Worm (Caenorhabditis elegans) whole organism, young adult: Measurements from ENCODE around the gene otub-3.
A peak's percentile ranks its signal among the peaks of the same experiment; 100 is the strongest.

Experiments
- B0019.2 ChIP-seq: fragments of 200-800 bp; sonication (Bioruptor generic); conservative IDR thresholded peaks from 2 replicates; pipeline ENCODE4 v1.3.6; 2022; ENCODE audit warnings: missing genetic modification reagents, missing genetic modification characterization, missing compliant biosample characterization
- B0261.1 ChIP-seq: sonication (generic microtip); optimal IDR thresholded peaks from 2 replicates; lab custom pipeline; 2016; ENCODE audit warnings: mild to moderate bottlenecking, missing genetic modification characterization, moderate library complexity, missing compliant biosample characterization
- B0336.3 ChIP-seq: fragments of 200-800 bp; sonication (Bioruptor generic); IDR thresholded peaks from 2 replicates; pipeline ENCODE4 v1.3.6; 2022; ENCODE audit warnings: missing genetic modification characterization, missing compliant biosample characterization
- D2030.7 ChIP-seq: fragments of 200-800 bp; sonication (Bioruptor generic); IDR thresholded peaks from 2 replicates; pipeline ENCODE4 v1.3.6; 2022; ENCODE audit warnings: missing genetic modification reagents, missing genetic modification characterization, missing compliant biosample characterization
- F10E7.11 ChIP-seq: sonication (generic microtip); optimal IDR thresholded peaks from 2 replicates; lab custom pipeline; 2017; ENCODE audit warnings: mild to moderate bottlenecking, missing genetic modification characterization, moderate library complexity, missing compliant biosample characterization
- F33H1.4 ChIP-seq: fragments of 200-800 bp; sonication (Bioruptor generic); IDR thresholded peaks from 2 replicates; pipeline ENCODE4 v1.3.6; 2022; ENCODE audit warnings: missing genetic modification reagents, missing genetic modification characterization, missing compliant biosample characterization
- F49E8.2 ChIP-seq: sonication (generic microtip); optimal IDR thresholded peaks from 3 replicates; lab custom pipeline; 2017; ENCODE audit warnings: missing genetic modification characterization, mild to moderate bottlenecking, missing compliant biosample characterization, antibody characterized with exemption, moderate library complexity; ENCODE audit not compliant: insufficient read depth
- F57C9.4 ChIP-seq: sonication (generic microtip); optimal IDR thresholded peaks from 2 replicates; lab custom pipeline; 2017; ENCODE audit warnings: mild to moderate bottlenecking, missing genetic modification characterization, missing compliant biosample characterization
- K11D2.4 ChIP-seq: fragments of 200-800 bp; sonication (Bioruptor generic); IDR thresholded peaks from 2 replicates; pipeline ENCODE4 v1.3.6; 2022; ENCODE audit warnings: missing genetic modification reagents, missing genetic modification characterization, missing compliant biosample characterization
- T26A5.8 ChIP-seq: sonication (generic microtip); optimal IDR thresholded peaks from 2 replicates; lab custom pipeline; 2016; ENCODE audit warnings: missing genetic modification characterization, missing compliant biosample characterization
- Y67H2A.10 ChIP-seq: fragments of 200-800 bp; sonication (Bioruptor generic); conservative IDR thresholded peaks from 2 replicates; pipeline ENCODE4 v1.3.6; 2022; ENCODE audit warnings: missing genetic modification reagents, missing genetic modification characterization, missing compliant biosample characterization
- attf-3 ChIP-seq: fragments of 200-800 bp; sonication (Bioruptor generic); conservative IDR thresholded peaks from 2 replicates; pipeline ENCODE4 v1.3.6; 2022; ENCODE audit warnings: missing genetic modification reagents, missing genetic modification characterization, missing compliant biosample characterization
- ccch-3 ChIP-seq: fragments of 200-800 bp; sonication (Bioruptor generic); optimal IDR thresholded peaks from 2 replicates; lab custom pipeline; 2018; ENCODE audit warnings: mild to moderate bottlenecking, missing genetic modification characterization, missing compliant biosample characterization
- cebp-1 ChIP-seq, 2 experiments: fragments of 200-800 bp in 1 of 2; sonication (Bioruptor generic) in 1 of 2; sonication (generic microtip) in 1 of 2; IDR thresholded peaks in 1 of 2; optimal IDR thresholded peaks in 1 of 2; 2 replicates each; pipeline versions ENCODE4 v1.3.6 to Lab custom; 2017 to 2022; ENCODE audit warnings: missing compliant biosample characterization in 2 of 2, missing genetic modification characterization in 2 of 2, mild to moderate bottlenecking in 1 of 2, missing genetic modification reagents in 1 of 2, moderate library complexity in 1 of 2
- cebp-2 ChIP-seq: fragments of 200-800 bp; sonication (Bioruptor generic); IDR thresholded peaks from 2 replicates; pipeline ENCODE4 v1.3.6; 2022; ENCODE audit warnings: missing genetic modification characterization, missing compliant biosample characterization
- ceh-100 ChIP-seq: fragments of 200-800 bp; sonication (Bioruptor generic); IDR thresholded peaks from 2 replicates; pipeline ENCODE4 v1.3.6; 2022; ENCODE audit warnings: missing genetic modification reagents, missing genetic modification characterization, missing compliant biosample characterization
- die-1 ChIP-seq: sonication (generic microtip); optimal IDR thresholded peaks from 2 replicates; lab custom pipeline; 2016; ENCODE audit warnings: missing genotype, mild to moderate bottlenecking, missing genetic modification characterization, missing compliant biosample characterization
- dpl-1 ChIP-seq: fragments of 150-350 bp; optimal IDR thresholded peaks from 2 replicates; lab custom pipeline; 2014; ENCODE audit warnings: missing biosample characterization, missing genetic modification reagents, missing genetic modification characterization
- efl-1 ChIP-seq: fragments of 150-350 bp; optimal IDR thresholded peaks from 2 replicates; lab custom pipeline; 2014; ENCODE audit warnings: missing biosample characterization, missing genetic modification reagents, missing genetic modification characterization
- egl-44 ChIP-seq: fragments of 200-800 bp; sonication (Bioruptor generic); IDR thresholded peaks from 2 replicates; pipeline ENCODE4 v1.3.6; 2022; ENCODE audit warnings: missing genetic modification reagents, missing genetic modification characterization, missing compliant biosample characterization
- ets-4 ChIP-seq: fragments of 200-800 bp; sonication (Bioruptor generic); optimal IDR thresholded peaks from 2 replicates; lab custom pipeline; 2018; ENCODE audit warnings: mild to moderate bottlenecking, missing genetic modification characterization, missing compliant biosample characterization
- let-526 ChIP-seq: fragments of 200-800 bp; sonication (Bioruptor generic); IDR thresholded peaks from 2 replicates; pipeline ENCODE4 v1.3.6; 2022; ENCODE audit warnings: missing genetic modification reagents, missing genetic modification characterization, missing compliant biosample characterization
- lin-35 ChIP-seq, 3 experiments: fragments of 150-350 bp in 2 of 3; sonication (generic microtip) in 1 of 3; optimal IDR thresholded peaks; 2 replicates each; lab custom pipeline; 2014 to 2018; ENCODE audit warnings: missing biosample characterization in 3 of 3, missing genetic modification characterization in 3 of 3, missing genetic modification reagents in 3 of 3
- lsl-1 ChIP-seq: fragments of 200-800 bp; sonication (Bioruptor generic); optimal IDR thresholded peaks from 2 replicates; lab custom pipeline; 2018; ENCODE audit warnings: mild to moderate bottlenecking, missing genetic modification characterization, moderate library complexity, missing compliant biosample characterization
- madf-10 ChIP-seq: sonication (generic microtip); optimal IDR thresholded peaks from 2 replicates; lab custom pipeline; 2016; ENCODE audit warnings: mild to moderate bottlenecking, missing genetic modification characterization, missing compliant biosample characterization
- madf-6 ChIP-seq: fragments of 200-800 bp; sonication (Bioruptor generic); IDR thresholded peaks from 2 replicates; pipeline ENCODE4 v1.3.6; 2022; ENCODE audit warnings: missing genetic modification reagents, missing genetic modification characterization, missing compliant biosample characterization
- madf-8 ChIP-seq: fragments of 200-800 bp; sonication (Bioruptor generic); conservative IDR thresholded peaks from 2 replicates; pipeline ENCODE4 v1.3.6; 2022; ENCODE audit warnings: missing genetic modification reagents, missing genetic modification characterization, missing compliant biosample characterization
- mes-4 ChIP-seq: sonication (generic microtip); optimal IDR thresholded peaks from 2 replicates; lab custom pipeline; 2016; ENCODE audit warnings: missing genotype, missing genetic modification characterization, missing compliant biosample characterization
- nfyb-1 ChIP-seq: fragments of 200-800 bp; sonication (Bioruptor generic); IDR thresholded peaks from 2 replicates; pipeline ENCODE4 v1.3.6; 2022; ENCODE audit warnings: missing genetic modification reagents, missing genetic modification characterization, missing compliant biosample characterization
- nhr-27 ChIP-seq: fragments of 200-800 bp; sonication (Bioruptor generic); optimal IDR thresholded peaks from 2 replicates; lab custom pipeline; 2018; ENCODE audit warnings: mild to moderate bottlenecking, missing genetic modification characterization, moderate library complexity, missing compliant biosample characterization
- nhr-80 ChIP-seq: sonication (generic microtip); optimal IDR thresholded peaks from 2 replicates; lab custom pipeline; 2016; ENCODE audit warnings: missing genetic modification characterization, missing compliant biosample characterization
- pha-4 ChIP-seq: fragments of 150-350 bp; sonication (generic microtip); optimal IDR thresholded peaks from 2 replicates; lab custom pipeline; 2014; ENCODE audit warnings: missing biosample characterization, missing genetic modification reagents, missing genetic modification characterization
- snpc-4 ChIP-seq, 5 experiments: fragments of 150-350 bp in 1 of 5; sonication (generic microtip) in 4 of 5; optimal IDR thresholded peaks; 2 replicates each; lab custom pipeline; 2014 to 2018; ENCODE audit warnings: missing genetic modification characterization in 5 of 5, missing biosample characterization in 3 of 5, antibody characterized with exemption in 2 of 5, mild to moderate bottlenecking in 2 of 5, missing compliant biosample characterization in 2 of 5, missing genotype in 2 of 5, moderate library complexity in 2 of 5, missing genetic modification reagents in 1 of 5
- tbx-9 ChIP-seq: sonication (generic microtip); optimal IDR thresholded peaks from 2 replicates; lab custom pipeline; 2016; ENCODE audit warnings: borderline replicate concordance, missing genetic modification characterization, inconsistent platforms, missing compliant biosample characterization
- unc-62 ChIP-seq: fragments of 150-350 bp; optimal IDR thresholded peaks from 2 replicates; lab custom pipeline; 2014; ENCODE audit warnings: missing biosample characterization, missing genetic modification reagents, missing genetic modification characterization
- xnd-1 ChIP-seq: sonication (generic microtip); optimal IDR thresholded peaks from 2 replicates; lab custom pipeline; 2016; ENCODE audit warnings: missing genotype, missing genetic modification reagents, missing genetic modification characterization, missing compliant biosample characterization
- ztf-22 ChIP-seq: fragments of 200-800 bp; sonication (Bioruptor generic); optimal IDR thresholded peaks from 2 replicates; lab custom pipeline; 2018; ENCODE audit warnings: mild to moderate bottlenecking, missing genetic modification characterization, moderate library complexity, missing compliant biosample characterization
- ztf-26 ChIP-seq: sonication (generic microtip); optimal IDR thresholded peaks from 2 replicates; lab custom pipeline; 2017; ENCODE audit warnings: missing genetic modification characterization, missing compliant biosample characterization
- ztf-28 ChIP-seq: fragments of 200-800 bp; sonication (Bioruptor generic); IDR thresholded peaks from 2 replicates; pipeline ENCODE4 v1.3.6; 2022; ENCODE audit warnings: missing genetic modification reagents, missing genetic modification characterization, missing compliant biosample characterization
- ztf-6 ChIP-seq: fragments of 200-800 bp; sonication (Bioruptor generic); IDR thresholded peaks from 2 replicates; pipeline ENCODE4 v1.3.6; 2022; ENCODE audit warnings: missing genetic modification reagents, missing genetic modification characterization, missing compliant biosample characterization

The otub-3 gene

ce11 chrIV:8723720-8724119, 4.3 kb upstream of the otub-3 start, which contains the start of gene F21D5.9:
Gene F21D5.9 (plus strand): TSS chrIV:8724020.
- TF ChIP-seq B0336.3 (GFP tag; lab: Robert Waterston, UW), result no peak
- no peak for TF ChIP-seq unc-62 (GFP tag; lab: Kevin White, UChicago)
- TF ChIP-seq madf-6 (GFP tag; lab: Robert Waterston, UW), result no peak
- no peak for TF ChIP-seq nfyb-1 (GFP tag; lab: Robert Waterston, UW)
- no peak for TF ChIP-seq ccch-3 (GFP tag; lab: Kevin White, UChicago)
- no peak for TF ChIP-seq cebp-2 (GFP tag; lab: Robert Waterston, UW)
- TF ChIP-seq ztf-22 (GFP tag; lab: Kevin White, UChicago), result no peak
- no peak for TF ChIP-seq ztf-28
- TF ChIP-seq pha-4, result no peak
- TF ChIP-seq B0019.2, result no peak
- no peak for TF ChIP-seq F57C9.4
- no peak for TF ChIP-seq ztf-6 (GFP tag; lab: Robert Waterston, UW)
- TF ChIP-seq ztf-26 (tag; lab: Kevin White, UChicago), result no peak
- TF ChIP-seq T26A5.8, result no peak
- TF ChIP-seq nhr-27 (tag; lab: Kevin White, UChicago), result no peak
- no peak for TF ChIP-seq snpc-4 (GFP tag; optimal IDR thresholded peaks at IDR 0.05; lab: Kevin White, UChicago)
- no peak for TF ChIP-seq snpc-4 (tag; optimal IDR thresholded peaks at IDR 0.05; lab: Kevin White, UChicago)

ce11 chrIV:8724907-8725306, 3.1 kb upstream of the otub-3 start:
- TF ChIP-seq xnd-1 (tag; lab: Kevin White, UChicago) (peak; percentile 59), D2030.7 (GFP tag; lab: Robert Waterston, UW) (0 out of 2 replicates have a peak, but pooled peaks have one; percentile 35), madf-6 (GFP tag; lab: Robert Waterston, UW) (peak; percentile 87), Y67H2A.10 (no peak), madf-8 (GFP tag; lab: Robert Waterston, UW) (peak; percentile 82), lsl-1 (GFP tag; lab: Kevin White, UChicago) (peak; percentile 78), F33H1.4 (GFP tag; lab: Robert Waterston, UW) (peak; percentile 83), egl-44 (no peak), B0336.3 (GFP tag; lab: Robert Waterston, UW) (no peak), dpl-1 (peak; percentile 22), efl-1 (GFP tag; lab: Kevin White, UChicago) (peak; percentile 44), let-526 (GFP tag; lab: Robert Waterston, UW) (no peak)

DNA sequence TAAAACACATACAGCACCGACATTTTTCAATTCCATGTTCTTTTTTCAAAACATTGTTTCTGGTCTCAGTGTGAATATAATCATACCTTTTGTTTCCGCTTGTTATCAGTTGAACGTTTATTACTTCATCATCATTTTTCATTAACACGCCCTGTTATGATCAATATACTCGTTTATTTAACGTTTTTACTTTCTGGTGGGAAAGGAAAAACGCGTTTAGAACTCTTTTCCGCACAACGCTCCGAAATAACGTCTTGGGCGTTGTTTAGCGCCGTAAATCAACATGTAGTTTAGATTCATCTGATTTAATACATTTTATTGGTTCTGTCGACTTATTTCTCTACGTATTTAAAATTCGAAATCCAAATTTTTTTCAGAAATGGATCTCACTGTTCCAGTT, 2.6 kb upstream of the otub-3 start, which contains the start of gene pgm-3:
TSS of gene pgm-3 (plus strand) at position 378 of the 400 bp plus-strand sequence.
- peak; percentile 75 for TF ChIP-seq attf-3 (GFP tag; lab: Robert Waterston, UW)
- no peak for TF ChIP-seq nhr-80

ce11 chrIV:8729636-8730035, 1.7 kb downstream of the otub-3 start:
- TF ChIP-seq madf-10 (tag; lab: Kevin White, UChicago), result no peak
- TF ChIP-seq cebp-1 (GFP tag; IDR thresholded peaks at IDR 0.05; lab: Robert Waterston, UW), result no peak
- TF ChIP-seq cebp-1 (tag; optimal IDR thresholded peaks at IDR 0.05; lab: Kevin White, UChicago), result peak; percentile 36
- peak; percentile 77 for TF ChIP-seq nhr-80
- peak; percentile 4 for TF ChIP-seq unc-62 (GFP tag; lab: Kevin White, UChicago)
- TF ChIP-seq K11D2.4, result no peak

DNA sequence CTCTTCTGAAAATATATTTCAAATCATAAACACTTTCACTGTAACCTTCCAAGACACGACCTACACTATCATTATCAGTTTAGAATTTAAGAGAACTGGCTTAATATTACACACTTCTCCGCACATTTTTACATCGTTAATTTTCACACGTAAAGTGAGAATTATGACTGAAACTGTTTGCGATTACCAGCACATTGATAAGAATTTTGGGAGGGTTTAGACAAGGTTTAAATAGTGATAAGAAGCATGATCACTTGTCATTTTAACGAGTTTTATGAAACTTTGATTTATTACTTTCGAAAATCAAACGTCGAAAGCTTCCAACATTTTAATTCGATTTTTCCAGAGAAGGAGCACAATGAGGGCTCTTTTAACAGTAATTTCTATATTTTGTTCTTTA, 2.5 kb downstream of the otub-3 start, which contains the start of gene F21D5.3:
TSS of gene F21D5.3 (plus strand) at position 347 of the 400 bp plus-strand sequence.
- TF ChIP-seq B0261.1 (tag; lab: Kevin White, UChicago) (no peak), K11D2.4 (no peak), nfyb-1 (GFP tag; lab: Robert Waterston, UW) (no peak), mes-4 (no peak), F49E8.2 (tag; lab: Kevin White, UChicago) (no peak), ets-4 (GFP tag; lab: Kevin White, UChicago) (peak; percentile 10), madf-6 (GFP tag; lab: Robert Waterston, UW) (peak; percentile 42), die-1 (tag; lab: Kevin White, UChicago) (no peak), cebp-1 (GFP tag; IDR thresholded peaks at IDR 0.05; lab: Robert Waterston, UW) (no peak), cebp-1 (tag; optimal IDR thresholded peaks at IDR 0.05; lab: Kevin White, UChicago) (peak; percentile 0), F10E7.11 (tag; lab: Kevin White, UChicago) (no peak), tbx-9 (no peak), lin-35 (GFP tag; optimal IDR thresholded peaks at IDR 0.05; lab: Kevin White, UChicago) (no peak), nhr-80 (peak; percentile 67), ceh-100 (GFP tag; lab: Robert Waterston, UW) (no peak), ztf-28 (no peak), snpc-4 (GFP tag; optimal IDR thresholded peaks at IDR 0.05; lab: Kevin White, UChicago) (peak; percentile 1), snpc-4 (tag; optimal IDR thresholded peaks at IDR 0.05; lab: Kevin White, UChicago) (no peak)
